Fruit fly (Drosophila melanogaster) whole organism, prepupa: ENCODE data around the gene CG12983.

Experiments
- CG10631 ChIP-seq: fragments of 200-800 bp; sonication (Bioruptor generic); optimal IDR thresholded peaks from 2 replicates; lab custom pipeline; 2016; ENCODE audit warnings: missing biosample characterization, missing genetic modification characterization
- CG10669 ChIP-seq: fragments of 200-800 bp; sonication (Bioruptor generic); optimal IDR thresholded peaks from 3 replicates; lab custom pipeline; 2018; ENCODE audit warnings: missing biosample characterization, mild to moderate bottlenecking, missing genetic modification characterization, moderate library complexity
- CG11762 ChIP-seq: fragments of 200-800 bp; sonication (Bioruptor generic); optimal IDR thresholded peaks from 3 replicates; lab custom pipeline; 2016; ENCODE audit warnings: missing biosample characterization, missing genetic modification characterization; ENCODE audit not compliant: insufficient read depth
- CG11902 ChIP-seq: fragments of 200-800 bp; sonication (Bioruptor generic); optimal IDR thresholded peaks from 3 replicates; lab custom pipeline; 2016; ENCODE audit warnings: missing biosample characterization, missing genetic modification characterization
- CG1621 ChIP-seq: fragments of 200-800 bp; sonication (Bioruptor generic); optimal IDR thresholded peaks from 3 replicates; lab custom pipeline; 2018; ENCODE audit warnings: missing biosample characterization, mild to moderate bottlenecking, missing genetic modification characterization
- CG16779 ChIP-seq: fragments of 200-800 bp; sonication (Bioruptor generic); optimal IDR thresholded peaks from 3 replicates; lab custom pipeline; 2017; ENCODE audit warnings: missing biosample characterization, mild to moderate bottlenecking, missing genetic modification characterization
- CG3032 ChIP-seq: fragments of 200-800 bp; optimal IDR thresholded peaks from 2 replicates; lab custom pipeline; 2019; ENCODE audit warnings: missing biosample characterization, mild to moderate bottlenecking, missing genetic modification characterization, moderate library complexity
- CG31627 ChIP-seq: fragments of 200-800 bp; sonication (Bioruptor generic); optimal IDR thresholded peaks from 3 replicates; lab custom pipeline; 2016; ENCODE audit warnings: missing biosample characterization, missing genetic modification characterization
- CG32006 ChIP-seq: fragments of 200-800 bp; sonication (Bioruptor generic); optimal IDR thresholded peaks from 3 replicates; lab custom pipeline; 2017; ENCODE audit warnings: missing biosample characterization, mild to moderate bottlenecking, missing genetic modification characterization
- CG34406 ChIP-seq: fragments of 200-800 bp; sonication (Bioruptor generic); optimal IDR thresholded peaks from 3 replicates; lab custom pipeline; 2016; ENCODE audit warnings: missing biosample characterization, missing genetic modification characterization
- CG3919 ChIP-seq: fragments of 200-800 bp; sonication (Bioruptor generic); optimal IDR thresholded peaks from 3 replicates; lab custom pipeline; 2016; ENCODE audit warnings: missing biosample characterization, missing genetic modification characterization
- CG4318 ChIP-seq: fragments of 200-800 bp; sonication (Bioruptor generic); optimal IDR thresholded peaks from 3 replicates; lab custom pipeline; 2017; ENCODE audit warnings: missing biosample characterization, mild to moderate bottlenecking, missing genetic modification characterization
- CG6276 ChIP-seq: fragments of 200-800 bp; sonication (Bioruptor generic); optimal IDR thresholded peaks from 2 replicates; lab custom pipeline; 2017; ENCODE audit warnings: missing biosample characterization, mild to moderate bottlenecking, missing genetic modification characterization
- CG6792 ChIP-seq: fragments of 200-800 bp; sonication (Bioruptor generic); optimal IDR thresholded peaks from 3 replicates; lab custom pipeline; 2016; ENCODE audit warnings: missing biosample characterization, missing genetic modification characterization
- CG6854 ChIP-seq: fragments of 200-800 bp; sonication (Bioruptor generic); optimal IDR thresholded peaks from 2 replicates; lab custom pipeline; 2017; ENCODE audit warnings: missing biosample characterization, mild to moderate bottlenecking, missing genetic modification characterization
- CG7368 ChIP-seq: fragments of 200-800 bp; sonication (Bioruptor generic); optimal IDR thresholded peaks from 3 replicates; lab custom pipeline; 2016; ENCODE audit warnings: missing biosample characterization, missing genetic modification characterization
- CG8119 ChIP-seq: fragments of 200-800 bp; sonication (Bioruptor generic); IDR thresholded peaks from 3 replicates; pipeline ENCODE4 v1.3.6; 2022; ENCODE audit warnings: missing biosample characterization, missing genetic modification characterization
- CG8319 ChIP-seq: fragments of 200-800 bp; sonication (Bioruptor generic); optimal IDR thresholded peaks from 3 replicates; lab custom pipeline; 2016; ENCODE audit warnings: missing biosample characterization, missing genetic modification characterization
- CG8632 ChIP-seq: fragments of 200-800 bp; sonication (Bioruptor generic); optimal IDR thresholded peaks from 3 replicates; lab custom pipeline; 2016; ENCODE audit warnings: missing biosample characterization, missing genetic modification characterization
- CG9139 ChIP-seq: fragments of 200-800 bp; sonication (Bioruptor generic); optimal IDR thresholded peaks from 3 replicates; lab custom pipeline; 2017; ENCODE audit warnings: missing biosample characterization, mild to moderate bottlenecking, missing genetic modification characterization
- Eip75B ChIP-seq: fragments of 200-800 bp; sonication (Bioruptor generic); optimal IDR thresholded peaks from 3 replicates; lab custom pipeline; 2016; ENCODE audit warnings: missing biosample characterization, missing genetic modification characterization
- Ets21C ChIP-seq: fragments of 200-800 bp; sonication (Bioruptor generic); optimal IDR thresholded peaks from 3 replicates; lab custom pipeline; 2016; ENCODE audit warnings: missing biosample characterization, missing genetic modification characterization
- Ets96B ChIP-seq: fragments of 200-800 bp; optimal IDR thresholded peaks from 2 replicates; lab custom pipeline; 2019; ENCODE audit warnings: missing biosample characterization, mild to moderate bottlenecking, missing genetic modification characterization, moderate library complexity
- Gug ChIP-seq: fragments of 200-800 bp; sonication (Bioruptor generic); IDR thresholded peaks from 2 replicates; pipeline ENCODE4 v1.3.6; 2022; ENCODE audit warnings: missing biosample characterization, missing genetic modification characterization
- Hr38 ChIP-seq: sonication (Bioruptor generic); optimal IDR thresholded peaks from 2 replicates; lab custom pipeline; 2016; ENCODE audit warnings: missing biosample characterization, missing genetic modification characterization
- Hr39 ChIP-seq: fragments of 200-800 bp; sonication (Bioruptor generic); optimal IDR thresholded peaks from 2 replicates; lab custom pipeline; 2016; ENCODE audit warnings: missing biosample characterization, missing genetic modification characterization
- Hr4 ChIP-seq: fragments of 200-800 bp; sonication (Bioruptor generic); optimal IDR thresholded peaks from 3 replicates; lab custom pipeline; 2016; ENCODE audit warnings: missing biosample characterization, missing genetic modification characterization
- OdsH ChIP-seq: fragments of 200-800 bp; sonication (Bioruptor generic); optimal IDR thresholded peaks from 3 replicates; lab custom pipeline; 2016; ENCODE audit warnings: missing biosample characterization, missing genetic modification characterization
- Smox ChIP-seq: fragments of 200-800 bp; sonication (Bioruptor generic); optimal IDR thresholded peaks from 3 replicates; lab custom pipeline; 2016; ENCODE audit warnings: missing biosample characterization, missing genetic modification characterization
- Sox102F ChIP-seq: fragments of 200-800 bp; sonication (Bioruptor generic); optimal IDR thresholded peaks from 2 replicates; lab custom pipeline; 2016; ENCODE audit warnings: missing biosample characterization, mild to moderate bottlenecking, missing genetic modification characterization
- Sox14 ChIP-seq: fragments of 200-800 bp; sonication (Bioruptor generic); optimal IDR thresholded peaks from 3 replicates; lab custom pipeline; 2016; ENCODE audit warnings: missing biosample characterization, missing genetic modification characterization
- achi ChIP-seq: fragments of 200-800 bp; sonication (Bioruptor generic); optimal IDR thresholded peaks from 3 replicates; lab custom pipeline; 2016; ENCODE audit warnings: missing biosample characterization, missing genetic modification characterization
- acj6 ChIP-seq: fragments of 200-800 bp; sonication (Bioruptor generic); optimal IDR thresholded peaks from 3 replicates; lab custom pipeline; 2016; ENCODE audit warnings: missing biosample characterization, missing genetic modification characterization
- cyc ChIP-seq: fragments of 200-800 bp; sonication (Bioruptor generic); optimal IDR thresholded peaks from 3 replicates; lab custom pipeline; 2016; ENCODE audit warnings: missing biosample characterization, missing genetic modification characterization
- dac ChIP-seq: fragments of 200-800 bp; sonication (Bioruptor generic); optimal IDR thresholded peaks from 2 replicates; lab custom pipeline; 2017; ENCODE audit warnings: missing biosample characterization, mild to moderate bottlenecking, missing genetic modification characterization
- dsx ChIP-seq: fragments of 200-800 bp; optimal IDR thresholded peaks from 3 replicates; lab custom pipeline; 2019; ENCODE audit warnings: missing biosample characterization, mild to moderate bottlenecking, missing genetic modification characterization, moderate library complexity; ENCODE audit not compliant: poor library complexity, severe bottlenecking
- esn ChIP-seq: fragments of 200-800 bp; sonication (Bioruptor generic); optimal IDR thresholded peaks from 2 replicates; lab custom pipeline; 2016; ENCODE audit warnings: missing biosample characterization, mild to moderate bottlenecking, missing genetic modification characterization, moderate library complexity
- fd59A ChIP-seq: fragments of 200-800 bp; sonication (Bioruptor generic); optimal IDR thresholded peaks from 2 replicates; lab custom pipeline; 2017; ENCODE audit warnings: missing biosample characterization, mild to moderate bottlenecking, missing genetic modification characterization, missing genetic modification reagents
- fd85E ChIP-seq: fragments of 200-800 bp; sonication (Bioruptor generic); optimal IDR thresholded peaks from 3 replicates; lab custom pipeline; 2016; ENCODE audit warnings: missing biosample characterization, missing genetic modification characterization
- lz ChIP-seq: fragments of 200-800 bp; sonication (Bioruptor generic); optimal IDR thresholded peaks from 3 replicates; lab custom pipeline; 2016; ENCODE audit warnings: missing biosample characterization, missing genetic modification characterization
- net ChIP-seq: fragments of 200-800 bp; sonication (Bioruptor generic); optimal IDR thresholded peaks from 3 replicates; lab custom pipeline; 2016; ENCODE audit warnings: missing biosample characterization, missing genetic modification characterization
- pdm3 ChIP-seq: fragments of 200-800 bp; sonication (Bioruptor generic); optimal IDR thresholded peaks from 3 replicates; lab custom pipeline; 2016; ENCODE audit warnings: missing biosample characterization, missing genetic modification characterization
- salr ChIP-seq, 2 experiments: fragments of 200-800 bp; sonication (Bioruptor generic); optimal IDR thresholded peaks; 3 replicates each; lab custom pipeline; 2016 to 2018; ENCODE audit warnings: missing biosample characterization in 2 of 2, missing genetic modification characterization in 2 of 2, mild to moderate bottlenecking in 1 of 2
- svp ChIP-seq: fragments of 200-800 bp; sonication (Bioruptor generic); peaks from one replicate; lab custom pipeline; 2016; ENCODE audit warnings: missing biosample characterization, missing genetic modification characterization
- topi ChIP-seq: fragments of 200-800 bp; sonication (Bioruptor generic); optimal IDR thresholded peaks from 3 replicates; lab custom pipeline; 2016; ENCODE audit warnings: missing biosample characterization, missing genetic modification characterization

CG12983 gene

dm6 chr3L:20983309-20983708 lies 16.7 kb upstream of the CG12983 start (continued):
- TF ChIP-seq dac (no peak), Sox14 (GFP tag; lab: Kevin White, UChicago) (no peak), CG8632 (GFP tag; lab: Kevin White, UChicago) (peak; percentile 12), pdm3 (GFP tag; lab: Kevin White, UChicago) (peak; percentile 19), Eip75B (peak; percentile 14), net (GFP tag; lab: Kevin White, UChicago) (no peak), salr (GFP tag; optimal IDR thresholded peaks at IDR 0.05; lab: Kevin White, UChicago) (peak in 1 of 2 experiments; percentile 72), dsx (peak; percentile 16), fd85E (GFP tag; lab: Kevin White, UChicago) (no peak), CG34406 (no peak), Gug (no peak), CG8319 (GFP tag; lab: Kevin White, UChicago) (no peak), fd59A (GFP tag; lab: Kevin White, UChicago) (no peak), acj6 (GFP tag; lab: Kevin White, UChicago) (peak; percentile 30), achi (GFP tag; lab: Kevin White, UChicago) (peak; percentile 53), CG32006 (GFP tag; lab: Kevin White, UChicago) (peak; percentile 71)

- TF ChIP-seq CG11902 (GFP tag; lab: Kevin White, UChicago), result no peak
- TF ChIP-seq CG10631, result no peak
- no peak for TF ChIP-seq CG8632 (GFP tag; lab: Kevin White, UChicago)
- TF ChIP-seq achi (GFP tag; lab: Kevin White, UChicago), result peak; percentile 30
- no peak for TF ChIP-seq Eip75B
- peak; percentile 20 for TF ChIP-seq Hr4
- no peak for TF ChIP-seq Hr39 (GFP tag; lab: Kevin White, UChicago)
- no peak for TF ChIP-seq CG8319 (GFP tag; lab: Kevin White, UChicago)
- no peak for TF ChIP-seq CG9139 (GFP tag; lab: Kevin White, UChicago)
- peak; percentile 2 for TF ChIP-seq CG3919
- TF ChIP-seq CG4318 (GFP tag; lab: Kevin White, UChicago), result peak; percentile 41
- peak; percentile 6 for TF ChIP-seq OdsH (GFP tag; lab: Kevin White, UChicago)
- TF ChIP-seq svp (GFP tag; lab: Kevin White, UChicago), result peak; percentile 65
- TF ChIP-seq CG32006 (GFP tag; lab: Kevin White, UChicago), result peak; percentile 57
- TF ChIP-seq CG8119 (GFP tag; lab: Robert Waterston, UW), result 0 out of 3 replicates have a peak, but pooled peaks have one; percentile 13
- TF ChIP-seq CG6276 (GFP tag; lab: Kevin White, UChicago), result peak; percentile 17
- TF ChIP-seq, all 60 proteins: peak for 9
Observed at dm6 chr3L:20982544-20982943, 16.0 kb upstream of the CG12983 start.

DNA sequence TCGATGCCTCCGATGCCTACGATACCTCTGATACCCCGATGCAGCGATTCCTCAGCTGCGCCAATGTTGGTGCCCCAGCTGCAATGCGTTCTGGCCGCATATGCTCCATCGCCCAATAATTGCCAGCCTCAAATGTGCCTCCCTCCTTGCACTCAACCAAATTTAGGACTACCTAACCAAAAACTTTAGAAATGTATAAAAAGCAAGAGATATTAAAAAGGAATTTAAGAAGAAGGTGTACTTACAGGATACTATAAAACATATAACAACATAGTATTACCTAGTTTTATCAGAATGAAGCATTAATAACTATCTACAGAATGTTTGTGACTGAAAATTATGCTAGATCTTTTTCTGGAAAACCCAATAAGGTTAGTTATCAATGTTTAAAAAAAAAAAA lies 15.2 kb upstream of the CG12983 start:
- no peak for TF ChIP-seq Hr38 (GFP tag; lab: Kevin White, UChicago)
- TF ChIP-seq Sox102F, result peak; percentile 24
- TF ChIP-seq achi (GFP tag; lab: Kevin White, UChicago), result peak; percentile 20
- TF ChIP-seq CG10631, result peak; percentile 50
- peak; percentile 37 for TF ChIP-seq topi (GFP tag; lab: Kevin White, UChicago)
- TF ChIP-seq CG6854 (GFP tag; lab: Kevin White, UChicago), result no peak
- no peak for TF ChIP-seq CG11902 (GFP tag; lab: Kevin White, UChicago)
- peak; percentile 22 for TF ChIP-seq dsx
- TF ChIP-seq CG8632 (GFP tag; lab: Kevin White, UChicago), result no peak
- peak; percentile 15 for TF ChIP-seq CG32006 (GFP tag; lab: Kevin White, UChicago)
- no peak for TF ChIP-seq fd59A (GFP tag; lab: Kevin White, UChicago)
- TF ChIP-seq CG10669, result no peak
- peak; percentile 5 for TF ChIP-seq cyc
- peak; percentile 2 for TF ChIP-seq OdsH (GFP tag; lab: Kevin White, UChicago)
- TF ChIP-seq esn (GFP tag; lab: Kevin White, UChicago), result peak; percentile 66
- peak; percentile 32 for TF ChIP-seq Ets96B (tag; lab: Kevin White, UChicago)
- peak; percentile 19; the same call in 1 of the 3 replicates for TF ChIP-seq CG8119 (GFP tag; lab: Robert Waterston, UW)
- TF ChIP-seq Sox14 (GFP tag; lab: Kevin White, UChicago), result peak; percentile 14
- TF ChIP-seq CG3032 (tag; lab: Kevin White, UChicago), result peak; percentile 27
- TF ChIP-seq CG31627 (GFP tag; lab: Kevin White, UChicago), result peak; percentile 25
- no peak for TF ChIP-seq CG7368
- peak; percentile 12 for TF ChIP-seq acj6 (GFP tag; lab: Kevin White, UChicago)
- no peak for TF ChIP-seq CG16779 (tag; lab: Kevin White, UChicago)
- peak; percentile 36 for TF ChIP-seq lz (GFP tag; lab: Kevin White, UChicago)
- peak; percentile 6 for TF ChIP-seq Ets21C (GFP tag; lab: Kevin White, UChicago)
- TF ChIP-seq CG1621 (tag; lab: Kevin White, UChicago), result no peak
- TF ChIP-seq CG11762 (GFP tag; lab: Kevin White, UChicago), result no peak
- peak; percentile 17 for TF ChIP-seq Smox (GFP tag; lab: Kevin White, UChicago)
- TF ChIP-seq svp (GFP tag; lab: Kevin White, UChicago), result peak; percentile 57
- TF ChIP-seq dac, result no peak
- TF ChIP-seq CG6276 (GFP tag; lab: Kevin White, UChicago), result no peak
- peak; percentile 10 for TF ChIP-seq CG6792 (GFP tag; lab: Kevin White, UChicago)
- no peak for TF ChIP-seq CG8319 (GFP tag; lab: Kevin White, UChicago)
